Worm (Caenorhabditis elegans): ENCODE data around the gene Y19D2B.1.

DNA sequence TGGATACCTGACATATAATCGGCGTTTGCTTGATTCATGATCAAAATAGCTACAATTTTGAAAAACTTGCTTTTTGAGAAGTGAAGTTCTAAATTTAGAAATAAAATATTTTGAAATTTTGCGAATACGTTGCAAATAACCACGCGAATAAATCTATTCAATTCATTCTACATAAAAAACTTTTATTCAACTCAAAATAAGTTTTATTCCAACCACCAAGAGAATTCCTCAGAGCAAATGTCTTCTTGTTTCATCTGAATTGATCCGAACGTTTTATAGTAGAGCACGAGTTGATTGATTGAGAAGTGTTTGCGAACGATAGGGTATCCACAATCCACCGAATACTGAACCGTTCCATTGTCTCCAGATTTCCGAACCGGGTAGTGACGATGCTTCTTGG lies 7.0 kb downstream of the Y19D2B.1 start, which contains the start of gene F44F4.9:
- TF ChIP-seq ztf-11 (tag; optimal IDR thresholded peaks at IDR 0.05) (no peak), mep-1 (tag; optimal IDR thresholded peaks at IDR 0.05) (no peak), mab-5 (tag; optimal IDR thresholded peaks at IDR 0.05) (no peak), unc-39 (tag; optimal IDR thresholded peaks at IDR 0.05) (no peak), unc-62 (GFP tag; optimal IDR thresholded peaks at IDR 0.05) (no peak), nhr-12 (tag; optimal IDR thresholded peaks at IDR 0.05) (no peak), lin-32 (GFP tag; optimal IDR thresholded peaks at IDR 0.05) (no peak), snpc-4 (tag; optimal IDR thresholded peaks at IDR 0.05) (no peak), ces-1 (GFP tag; optimal IDR thresholded peaks at IDR 0.05) (no peak), ham-2 (GFP tag; optimal IDR thresholded peaks at IDR 0.05) (no peak)
